Fruit fly (Drosophila melanogaster) whole organism, larva: ENCODE measurements around the gene Drsl6.

Experiments
- noc ChIP-seq: fragments of 200-800 bp; sonication (Bioruptor generic); optimal IDR thresholded peaks from 3 replicates; lab custom pipeline; 2019; ENCODE audit warnings: missing biosample characterization, mild to moderate bottlenecking, missing genetic modification characterization, moderate library complexity

Drsl6 gene

dm6 chr3L:3305430-3305829, 30.8 kb downstream of the Drsl6 start:
- TF ChIP-seq noc, result no peak

dm6 chr3L:3304740-3305139, 31.5 kb downstream of the Drsl6 start:
- no peak for TF ChIP-seq noc

dm6 chr3L:3303534-3304459, 32.4 kb downstream of the Drsl6 start, which contains the start of gene ZnT63C:
TSS of gene ZnT63C (plus strand) at chr3L:3303708.
- TF ChIP-seq noc, result no peak

- peak; percentile 96 for TF ChIP-seq noc
These were observed 33.1 kb downstream of the Drsl6 start, which contains the start of gene CG14968 for dm6 chr3L:3303087-3303526. TSS of gene CG14968 (minus strand) at chr3L:3303112.

- peak; percentile 97 for TF ChIP-seq noc
These were observed 35.0 kb downstream of the Drsl6 start for dm6 chr3L:3301171-3301738.

- TF ChIP-seq noc, result no peak
These were observed 35.9 kb downstream of the Drsl6 start for dm6 chr3L:3300345-3300744.

dm6 chr3L:3291159-3291558, 45.1 kb downstream of the Drsl6 start, which contains the start of gene CG12009:
TSS of gene CG12009 (plus strand) at chr3L:3291459.
- TF ChIP-seq noc, result no peak

- TF ChIP-seq noc, result no peak
These were observed 47.8 kb downstream of the Drsl6 start for dm6 chr3L:3288414-3288813.
